Worm (Caenorhabditis elegans): ENCODE measurements around the gene C03B1.2.

DNA sequence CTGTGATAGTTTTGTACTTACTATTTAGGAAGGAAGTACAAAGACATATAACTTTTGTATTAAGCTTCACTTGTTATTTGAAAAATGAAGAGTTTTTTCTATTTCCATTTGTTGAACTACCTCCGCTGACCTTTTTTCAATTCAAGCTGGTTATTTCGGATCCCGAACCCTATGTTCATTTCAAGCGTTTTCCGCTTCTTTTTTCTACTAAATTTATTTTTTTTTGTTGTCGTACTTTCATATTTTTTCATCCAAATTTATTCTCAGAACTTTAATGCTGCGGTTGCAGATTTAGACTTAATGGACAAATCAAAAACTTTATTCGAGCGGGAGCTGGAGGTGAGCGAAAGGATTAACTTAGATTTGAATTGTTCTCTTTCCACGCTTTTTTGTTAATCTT, 19.8 kb upstream of the C03B1.2 start, which contains the start of gene C03B1.6:
- no peak for TF ChIP-seq tbx-7 (tag; optimal IDR thresholded peaks at IDR 0.05)
- TF ChIP-seq nhr-11 (tag; optimal IDR thresholded peaks at IDR 0.05): no peak
- no peak for TF ChIP-seq hlh-6 (tag; optimal IDR thresholded peaks at IDR 0.05)
- no peak for TF ChIP-seq lin-11 (tag; optimal IDR thresholded peaks at IDR 0.05)
- no peak for TF ChIP-seq pag-3 (tag; optimal IDR thresholded peaks at IDR 0.05; ENCODE audit: borderline replicate concordance)
- no peak for TF ChIP-seq hlh-13 (GFP tag; optimal IDR thresholded peaks at IDR 0.05)
- TF ChIP-seq ceh-48 (tag; optimal IDR thresholded peaks at IDR 0.05): no peak
- TF ChIP-seq hlh-30 (tag; optimal IDR thresholded peaks at IDR 0.05; ENCODE audit: insufficient read depth): no peak
- TF ChIP-seq pha-4 (tag; optimal IDR thresholded peaks at IDR 0.05): no peak
- TF ChIP-seq zip-5 (tag; optimal IDR thresholded peaks at IDR 0.05): no peak
- TF ChIP-seq pat-9 (tag; optimal IDR thresholded peaks at IDR 0.05): no peak
- TF ChIP-seq pha-2 (tag; optimal IDR thresholded peaks at IDR 0.05): no peak
